Worm (Caenorhabditis elegans): Measurements from ENCODE around the gene C39B5.10.

DNA sequence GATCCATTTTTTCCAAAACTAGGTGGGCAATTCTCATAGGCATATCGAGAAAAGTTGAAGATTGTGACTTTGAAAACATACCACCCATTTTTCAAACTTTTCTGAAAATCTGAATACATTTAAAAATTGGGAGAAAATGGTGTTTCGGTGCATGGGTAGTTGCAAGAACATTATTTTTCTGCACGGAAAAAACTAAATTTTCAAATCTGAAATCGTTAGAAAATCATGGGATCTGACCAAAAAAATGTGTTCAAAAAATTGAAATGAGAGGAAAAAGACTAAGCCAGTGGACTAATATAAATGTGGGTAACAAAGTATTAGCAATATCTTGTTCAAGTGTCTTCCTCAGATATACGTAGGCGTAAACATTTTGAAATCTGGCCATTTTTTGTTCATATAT is 19.4 kb upstream of the C39B5.10 start, which contains the start of gene fbxa-43:
- TF ChIP-seq pqm-1 (tag; optimal IDR thresholded peaks at IDR 0.05) (no peak), unc-62 (GFP tag; optimal IDR thresholded peaks at IDR 0.05) (no peak), nfya-1 (tag; optimal IDR thresholded peaks at IDR 0.05; ENCODE audit: insufficient read depth) (no peak), aly-2 (tag; optimal IDR thresholded peaks at IDR 0.05) (no peak), ceh-28 (tag; optimal IDR thresholded peaks at IDR 0.05) (no peak), daf-12 (tag; optimal IDR thresholded peaks at IDR 0.05) (no peak), elt-3 (tag; optimal IDR thresholded peaks at IDR 0.05) (no peak), fkh-10 (GFP tag; optimal IDR thresholded peaks at IDR 0.05) (no peak), snpc-4 (tag; optimal IDR thresholded peaks at IDR 0.05) (no peak), nhr-12 (tag; optimal IDR thresholded peaks at IDR 0.05) (no peak), nhr-76 (tag; optimal IDR thresholded peaks at IDR 0.05) (no peak)

Data from whole organism, L3 larva.